Fruit fly (Drosophila melanogaster): ENCODE data around the gene CG8560.

dm6 chr3L:7404081-7404480, at the start of gene CG8560:
- TF ChIP-seq brk (GFP tag; optimal IDR thresholded peaks at IDR 0.05) (no peak), fru (GFP tag; optimal IDR thresholded peaks at IDR 0.05) (no peak), h (GFP tag; optimal IDR thresholded peaks at IDR 0.05) (no peak), pan (optimal IDR thresholded peaks at IDR 0.05) (no peak)
